Worm (Caenorhabditis elegans): Measurements from ENCODE around the gene best-18.

- TF ChIP-seq klf-2 (GFP tag; conservative IDR thresholded peaks at IDR 0.05) (no peak), ztf-29 (GFP tag; IDR thresholded peaks at IDR 0.05) (no peak), ztf-23 (GFP tag; IDR thresholded peaks at IDR 0.05) (no peak), tab-1 (GFP tag; IDR thresholded peaks at IDR 0.05) (no peak), med-1 (GFP tag; optimal IDR thresholded peaks at IDR 0.05; ENCODE audit: insufficient read depth) (no peak), T22C8.4 (GFP tag; IDR thresholded peaks at IDR 0.05) (no peak), flt-1 (GFP tag; IDR thresholded peaks at IDR 0.05) (no peak), cog-1 (tag; optimal IDR thresholded peaks at IDR 0.05) (no peak), ref-1 (GFP tag; conservative IDR thresholded peaks at IDR 0.05) (no peak)
Measured at ce11 chrIII:10186160-10186559, 26.0 kb upstream of the best-18 start, which contains the start of gene unc-47.

All from whole organism, midembryonic.